Fruit fly (Drosophila melanogaster) Kc167 (cell line): ENCODE data around the gene grn.

ENCODE experiments used
- Myc ChIP-seq: fragments of >200 bp; optimal IDR thresholded peaks from 2 replicates; lab custom pipeline; 2017; ENCODE audit warnings: missing external identifiers
- Sin3A ChIP-seq: fragments of >200 bp; optimal IDR thresholded peaks from 2 replicates; lab custom pipeline; 2018; ENCODE audit warnings: missing external identifiers
- psq ChIP-seq: fragments of >200 bp; optimal IDR thresholded peaks from 2 replicates; lab custom pipeline; 2017; ENCODE audit warnings: missing external identifiers

- TF ChIP-seq psq (lab: Kevin White, UChicago) (no peak), Sin3A (lab: Kevin White, UChicago) (no peak), Myc (lab: Kevin White, UChicago) (no peak)
Observed at dm6 chr3R:8164850-8165249, 16.4 kb downstream of the grn start.
